Worm (Caenorhabditis elegans): Measurements from ENCODE around the gene C52E2.2.

DNA sequence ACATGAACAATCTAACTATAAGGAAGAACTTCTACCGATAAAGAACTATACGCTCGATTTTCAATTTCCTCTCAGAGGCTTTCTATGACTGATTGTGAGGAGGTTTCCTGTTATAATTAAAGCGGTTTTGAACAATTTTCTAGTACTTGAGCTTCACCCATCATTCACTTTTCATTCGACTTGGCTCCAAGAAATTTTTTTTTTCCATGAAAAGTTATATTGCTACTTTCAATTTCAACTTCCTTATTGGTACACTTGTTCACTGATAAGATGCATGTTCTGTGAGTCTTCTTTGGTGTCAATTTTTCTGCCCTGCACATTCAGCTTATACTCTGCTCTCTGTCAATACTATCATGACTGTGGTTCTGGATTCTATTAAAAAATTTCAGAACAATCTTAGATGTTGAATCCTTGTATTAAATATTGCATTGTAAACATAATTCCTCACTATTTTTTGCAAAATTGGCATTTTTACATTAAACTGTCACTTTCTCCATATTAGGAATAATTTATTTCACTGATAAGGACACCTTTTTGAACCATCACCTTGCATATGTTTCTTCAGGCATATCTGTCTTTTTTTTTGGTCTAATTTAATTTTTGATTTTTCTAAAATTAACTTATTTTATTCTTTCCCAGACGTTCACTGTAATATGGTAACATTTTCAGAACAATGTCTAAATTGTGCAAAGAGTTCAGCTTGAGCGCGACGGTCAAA lies 18.4 kb downstream of the C52E2.2 start, which contains the start of gene math-10:
- no peak for TF ChIP-seq fos-1 (tag; optimal IDR thresholded peaks at IDR 0.05)
- no peak for TF ChIP-seq unc-62 (GFP tag; optimal IDR thresholded peaks at IDR 0.05)
- no peak for TF ChIP-seq skn-1 (tag; optimal IDR thresholded peaks at IDR 0.05)
- TF ChIP-seq sup-37 (GFP tag; optimal IDR thresholded peaks at IDR 0.05) = no peak
- no peak for TF ChIP-seq Y116A8C.19 (tag; optimal IDR thresholded peaks at IDR 0.05; ENCODE audit: borderline replicate concordance)
- no peak for TF ChIP-seq efl-1 (optimal IDR thresholded peaks at IDR 0.05)
- no peak for TF ChIP-seq efl-1 (GFP tag; optimal IDR thresholded peaks at IDR 0.05 in 1 of 2)
- TF ChIP-seq irx-1 (tag; optimal IDR thresholded peaks at IDR 0.05) = no peak
- TF ChIP-seq pqm-1 (tag; optimal IDR thresholded peaks at IDR 0.05) = no peak
- no peak for TF ChIP-seq ztf-11 (tag; optimal IDR thresholded peaks at IDR 0.05)
- TF ChIP-seq C04F5.9 (tag; optimal IDR thresholded peaks at IDR 0.05) = no peak
- no peak for TF ChIP-seq efl-3 (GFP tag; optimal IDR thresholded peaks at IDR 0.05)
- no peak for TF ChIP-seq ztf-4 (tag; optimal IDR thresholded peaks at IDR 0.05)
- no peak for TF ChIP-seq nhr-237 (tag; optimal IDR thresholded peaks at IDR 0.05)
